Worm (Caenorhabditis elegans): ENCODE measurements around the gene C01G10.6.

The C01G10.6 gene

DNA sequence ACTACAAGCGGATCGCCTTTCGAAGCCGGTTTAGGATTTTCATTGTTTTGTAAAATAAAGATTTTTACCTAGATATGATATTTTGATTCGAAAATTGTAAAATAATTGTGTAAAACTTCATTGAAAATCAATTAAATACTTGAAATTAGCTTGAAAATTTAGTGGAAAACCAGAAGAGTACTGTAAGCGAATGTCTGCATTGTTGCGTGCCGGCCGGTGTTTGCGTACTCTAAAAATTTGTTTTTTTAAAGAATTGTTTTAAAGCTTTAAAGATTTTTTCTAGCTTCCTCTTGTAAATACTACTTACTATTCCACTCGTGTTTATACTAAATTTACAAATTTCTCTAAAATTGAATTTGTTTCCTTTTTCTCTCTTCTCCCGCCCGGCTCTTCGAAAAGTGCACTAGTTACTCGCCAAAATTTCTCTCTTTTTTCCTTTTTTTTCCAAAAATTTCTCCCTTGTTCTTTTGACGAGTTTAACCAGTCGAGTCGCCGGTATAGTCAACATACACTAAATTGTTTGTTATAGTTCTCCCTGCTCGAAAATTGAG lies 17.9 kb upstream of the C01G10.6 start:
- no peak for TF ChIP-seq mdl-1 (tag; optimal IDR thresholded peaks at IDR 0.05)
- peak in 1 of 2 experiments; percentile 70 for TF ChIP-seq lsy-2 (tag; optimal IDR thresholded peaks at IDR 0.05)

DNA sequence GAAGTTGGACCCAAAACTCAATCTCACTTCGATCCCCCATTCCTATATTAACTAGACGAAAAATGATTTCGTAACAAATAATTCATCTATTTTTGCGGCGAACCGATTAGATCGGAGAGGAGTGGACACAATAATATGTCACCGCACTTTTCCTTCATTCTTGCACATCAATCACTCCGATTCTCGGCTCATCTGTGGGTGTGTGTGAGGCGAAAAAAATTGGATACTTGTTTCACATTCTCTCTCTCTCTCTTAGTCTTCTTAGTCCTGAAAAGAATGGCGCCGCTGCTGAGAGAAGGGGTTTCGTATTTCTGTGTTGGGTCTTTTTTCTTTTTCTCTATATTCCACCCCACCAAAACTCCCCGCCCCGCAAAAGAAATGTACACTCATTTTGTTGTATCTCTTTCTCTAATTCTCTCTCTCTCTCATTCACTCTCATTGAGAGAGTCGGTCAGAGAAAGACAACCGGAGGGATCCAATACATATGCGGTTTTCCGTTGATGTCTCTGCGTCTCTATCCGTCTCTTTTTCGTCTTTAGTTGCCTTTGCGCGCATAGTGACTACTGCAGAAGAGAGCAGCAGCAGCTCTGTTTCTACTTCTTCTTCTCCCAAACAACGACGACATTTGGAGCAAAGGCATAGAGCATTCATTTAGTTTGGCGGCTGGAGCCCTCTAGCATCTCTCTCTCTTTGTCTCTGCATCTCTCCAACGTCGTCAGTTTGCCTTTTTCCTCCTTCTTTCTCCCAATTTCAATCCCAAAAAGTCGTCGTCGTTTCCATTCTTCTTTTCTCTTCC lies 16.2 kb upstream of the C01G10.6 start, which contains the start of gene unc-76:
TSS of gene unc-76 (plus strand) at position 746 of the 796 bp plus-strand sequence.
- TF ChIP-seq ZK546.5 (tag; optimal IDR thresholded peaks at IDR 0.05) (no peak), nhr-10 (tag; optimal IDR thresholded peaks at IDR 0.05) (no peak), ztf-11 (tag; optimal IDR thresholded peaks at IDR 0.05) (no peak), lin-11 (tag; optimal IDR thresholded peaks at IDR 0.05) (no peak), blmp-1 (tag; optimal IDR thresholded peaks at IDR 0.05; ENCODE audit: insufficient read depth) (no peak), ama-1 (optimal IDR thresholded peaks at IDR 0.05) (no peak), Y55F3AM.14 (GFP tag; optimal IDR thresholded peaks at IDR 0.05) (peak; percentile 77), egl-27 (tag; optimal IDR thresholded peaks at IDR 0.05) (peak; percentile 83), lsy-2 (tag; optimal IDR thresholded peaks at IDR 0.05) (peak; percentile 50 to 87), lin-13 (GFP tag; optimal IDR thresholded peaks at IDR 0.05) (peak; percentile 75), skn-1 (tag; optimal IDR thresholded peaks at IDR 0.05) (no peak), nhr-129 (tag; optimal IDR thresholded peaks at IDR 0.05) (peak; percentile 92), alr-1 (tag; optimal IDR thresholded peaks at IDR 0.05) (no peak), sma-9 (GFP tag; optimal IDR thresholded peaks at IDR 0.05) (peak; percentile 84), sma-9 (tag; optimal IDR thresholded peaks at IDR 0.05) (no peak), nhr-77 (tag; optimal IDR thresholded peaks at IDR 0.05) (no peak), nhr-6 (tag; optimal IDR thresholded peaks at IDR 0.05) (no peak), mab-5 (tag; optimal IDR thresholded peaks at IDR 0.05) (peak; percentile 86), unc-39 (tag; optimal IDR thresholded peaks at IDR 0.05) (peak; percentile 28), dmd-4 (tag; optimal IDR thresholded peaks at IDR 0.05) (no peak), mbf-1 (tag; optimal IDR thresholded peaks at IDR 0.05) (no peak), elt-3 (tag; optimal IDR thresholded peaks at IDR 0.05) (no peak), mdl-1 (tag; optimal IDR thresholded peaks at IDR 0.05) (peak in 1 of 2 experiments; percentile 73), ztf-4 (tag; optimal IDR thresholded peaks at IDR 0.05) (peak; percentile 40), ceh-16 (tag; optimal IDR thresholded peaks at IDR 0.05) (no peak), ztf-1 (GFP tag; conservative IDR thresholded peaks at IDR 0.05) (no peak), ceh-82 (tag; optimal IDR thresholded peaks at IDR 0.05) (no peak), nhr-21 (tag; optimal IDR thresholded peaks at IDR 0.05) (peak; percentile 45), sem-4 (tag; optimal IDR thresholded peaks at IDR 0.05) (peak; percentile 25), crh-2 (tag; optimal IDR thresholded peaks at IDR 0.05) (peak; percentile 88), unc-55 (GFP tag; optimal IDR thresholded peaks at IDR 0.05) (peak; percentile 58), nhr-23 (tag; optimal IDR thresholded peaks at IDR 0.05) (no peak), lin-39 (tag; optimal IDR thresholded peaks at IDR 0.05) (peak; percentile 47), F13H6.1 (tag; optimal IDR thresholded peaks at IDR 0.05) (peak; percentile 94), unc-62 (GFP tag; optimal IDR thresholded peaks at IDR 0.05) (peak; percentile 6), elt-1 (tag; optimal IDR thresholded peaks at IDR 0.05) (no peak), zag-1 (tag; optimal IDR thresholded peaks at IDR 0.05) (peak; percentile 79), nhr-11 (tag; optimal IDR thresholded peaks at IDR 0.05) (no peak), peb-1 (tag; optimal IDR thresholded peaks at IDR 0.05) (no peak), sma-3 (GFP tag; optimal IDR thresholded peaks at IDR 0.05) (peak; percentile 33), aly-2 (tag; optimal IDR thresholded peaks at IDR 0.05) (no peak), nhr-237 (tag; optimal IDR thresholded peaks at IDR 0.05) (no peak), gmeb-1 (tag; optimal IDR thresholded peaks at IDR 0.05) (no peak), R02D3.7 (tag; optimal IDR thresholded peaks at IDR 0.05) (peak; percentile 13), snpc-4 (tag; optimal IDR thresholded peaks at IDR 0.05) (no peak), nhr-25 (tag; optimal IDR thresholded peaks at IDR 0.05) (peak; percentile 42), fos-1 (tag; optimal IDR thresholded peaks at IDR 0.05) (peak; percentile 68), nhr-12 (tag; optimal IDR thresholded peaks at IDR 0.05) (no peak), C34F6.9 (tag; optimal IDR thresholded peaks at IDR 0.05) (peak; percentile 96)

All from whole organism, L2 larva.